Fruit fly (Drosophila melanogaster) whole organism, embryonic: ENCODE results near the gene CG6330.

ENCODE experiments used
- Ada2b ChIP-seq: fragments of 200-800 bp; sonication (Bioruptor generic); IDR thresholded peaks from 2 replicates; pipeline ENCODE4 v1.3.6; 2022; ENCODE audit warnings: missing biosample characterization, missing genetic modification characterization
- Antp ChIP-seq: fragments of 200-800 bp; sonication (Bioruptor generic); optimal IDR thresholded peaks from 3 replicates; lab custom pipeline; 2016; ENCODE audit warnings: missing biosample characterization, missing genetic modification characterization
- Atf-2 ChIP-seq: fragments of 200-800 bp; sonication (Bioruptor generic); optimal IDR thresholded peaks from 2 replicates; lab custom pipeline; 2016; ENCODE audit warnings: missing biosample characterization, missing genetic modification characterization
- Atf3 ChIP-seq: fragments of 200-800 bp; sonication (Bioruptor generic); optimal IDR thresholded peaks from 3 replicates; lab custom pipeline; 2016; ENCODE audit warnings: missing biosample characterization, missing genetic modification characterization
- BtbVII ChIP-seq: fragments of 200-800 bp; sonication (Bioruptor generic); optimal IDR thresholded peaks from 3 replicates; lab custom pipeline; 2017; ENCODE audit warnings: missing biosample characterization, mild to moderate bottlenecking, missing genetic modification characterization
- CG10209 ChIP-seq: fragments of 200-800 bp; sonication (Bioruptor generic); optimal IDR thresholded peaks from 3 replicates; lab custom pipeline; 2017; ENCODE audit warnings: missing biosample characterization, mild to moderate bottlenecking, missing genetic modification characterization, missing genetic modification reagents
- CG10462 ChIP-seq: fragments of 200-800 bp; sonication (Bioruptor generic); optimal IDR thresholded peaks from 2 replicates; lab custom pipeline; 2016; ENCODE audit warnings: missing biosample characterization, missing genetic modification characterization
- CG12155 ChIP-seq: fragments of 200-800 bp; sonication (Bioruptor generic); optimal IDR thresholded peaks from 3 replicates; lab custom pipeline; 2016; ENCODE audit warnings: missing biosample characterization, missing genetic modification characterization
- CG14710 ChIP-seq: fragments of 200-800 bp; sonication (Bioruptor generic); optimal IDR thresholded peaks from 3 replicates; lab custom pipeline; 2019; ENCODE audit warnings: missing biosample characterization, mild to moderate bottlenecking, missing genetic modification characterization, moderate library complexity
- CG15696 ChIP-seq: fragments of 200-800 bp; sonication (Bioruptor generic); optimal IDR thresholded peaks from 2 replicates; lab custom pipeline; 2019; ENCODE audit warnings: missing biosample characterization, mild to moderate bottlenecking, missing genetic modification characterization, moderate library complexity
- CG1603 ChIP-seq: fragments of 200-800 bp; sonication (Bioruptor generic); optimal IDR thresholded peaks from 2 replicates; lab custom pipeline; 2019; ENCODE audit warnings: missing biosample characterization, mild to moderate bottlenecking, missing genetic modification characterization, moderate library complexity
- CG16779 ChIP-seq: fragments of 200-800 bp; sonication (Bioruptor generic); IDR thresholded peaks from 2 replicates; pipeline ENCODE4 v1.3.6; 2022; ENCODE audit warnings: missing biosample characterization, missing genetic modification characterization
- CG17361 ChIP-seq: fragments of 200-800 bp; sonication (Bioruptor generic); IDR thresholded peaks from 3 replicates; pipeline ENCODE4 v1.3.6; 2022; ENCODE audit warnings: missing biosample characterization, missing genetic modification characterization
- CG17385 ChIP-seq: fragments of 200-800 bp; sonication (Bioruptor generic); optimal IDR thresholded peaks from 3 replicates; lab custom pipeline; 2018; ENCODE audit warnings: missing biosample characterization, mild to moderate bottlenecking, missing genetic modification characterization
- CG2129 ChIP-seq: fragments of 200-800 bp; sonication (Bioruptor generic); IDR thresholded peaks from 2 replicates; pipeline ENCODE4 v1.3.6; 2022; ENCODE audit warnings: missing biosample characterization, missing genetic modification characterization; ENCODE audit not compliant: partially characterized antibody
- CG2202 ChIP-seq: fragments of 200-800 bp; sonication (Bioruptor generic); optimal IDR thresholded peaks from 2 replicates; lab custom pipeline; 2018; ENCODE audit warnings: missing biosample characterization, mild to moderate bottlenecking, missing genetic modification characterization
- CG2712 ChIP-seq: fragments of 200-800 bp; optimal IDR thresholded peaks from 3 replicates; lab custom pipeline; 2019; ENCODE audit warnings: missing biosample characterization, mild to moderate bottlenecking, missing genetic modification characterization, moderate library complexity
- CG3163 ChIP-seq: fragments of 200-800 bp; sonication (Bioruptor generic); optimal IDR thresholded peaks from 3 replicates; lab custom pipeline; 2016; ENCODE audit warnings: missing biosample characterization, missing genetic modification characterization
- CG3847 ChIP-seq: fragments of 200-800 bp; sonication (Bioruptor generic); IDR thresholded peaks from 2 replicates; pipeline ENCODE4 v1.3.6; 2022; ENCODE audit warnings: missing biosample characterization, missing genetic modification characterization
- CG4282 ChIP-seq: fragments of 200-800 bp; sonication (Bioruptor generic); optimal IDR thresholded peaks from 2 replicates; lab custom pipeline; 2016; ENCODE audit warnings: missing biosample characterization, missing genetic modification characterization
- CG6254 ChIP-seq: fragments of 200-800 bp; sonication (Bioruptor generic); optimal IDR thresholded peaks from 3 replicates; lab custom pipeline; 2017; ENCODE audit warnings: mild to moderate bottlenecking, missing biosample characterization, missing genetic modification reagents, missing genetic modification characterization
- CG6854 ChIP-seq: fragments of 200-800 bp; sonication (Bioruptor generic); optimal IDR thresholded peaks from 3 replicates; lab custom pipeline; 2017; ENCODE audit warnings: missing biosample characterization, mild to moderate bottlenecking, missing genetic modification characterization
- CG8359 ChIP-seq: fragments of 200-800 bp; sonication (Bioruptor generic); optimal IDR thresholded peaks from 2 replicates; lab custom pipeline; 2017; ENCODE audit warnings: missing biosample characterization, mild to moderate bottlenecking, missing genetic modification characterization, borderline replicate concordance
- CkIIα-i1 ChIP-seq: fragments of 200-800 bp; sonication (Bioruptor generic); IDR thresholded peaks from 2 replicates; pipeline ENCODE4 v1.3.6; 2022; ENCODE audit warnings: missing biosample characterization, missing genetic modification characterization
- D ChIP-seq, 2 experiments: fragments of 200-800 bp in 1 of 2; fragments of >200 bp in 1 of 2; sonication (Bioruptor generic) in 1 of 2; optimal IDR thresholded peaks; 2 replicates in 1 of 2; 3 replicates in 1 of 2; lab custom pipeline; 2017; ENCODE audit warnings: mild to moderate bottlenecking in 1 of 2, missing biosample characterization in 1 of 2, missing genetic modification characterization in 1 of 2, missing genetic modification reagents in 1 of 2
- Dfd ChIP-seq, 2 experiments: fragments of >200 bp; optimal IDR thresholded peaks; 2 replicates each; lab custom pipeline; 2017; ENCODE audit warnings: missing biosample characterization in 2 of 2, missing genetic modification characterization in 2 of 2
- Eip74EF ChIP-seq, 2 experiments: fragments of 200-800 bp in 1 of 2; fragments of >200 bp in 1 of 2; sonication (Bioruptor generic) in 1 of 2; optimal IDR thresholded peaks; 2 replicates each; lab custom pipeline; 2017 to 2019; ENCODE audit warnings: missing biosample characterization in 2 of 2, missing genetic modification characterization in 2 of 2, mild to moderate bottlenecking in 1 of 2, moderate library complexity in 1 of 2
- Fer2 ChIP-seq: fragments of 200-800 bp; sonication (Bioruptor generic); optimal IDR thresholded peaks from 2 replicates; lab custom pipeline; 2018; ENCODE audit warnings: missing biosample characterization, mild to moderate bottlenecking, missing genetic modification characterization, moderate library complexity
- HmgD ChIP-seq: fragments of 200-800 bp; sonication (Bioruptor generic); optimal IDR thresholded peaks from 3 replicates; lab custom pipeline; 2016; ENCODE audit warnings: missing biosample characterization, missing genetic modification characterization
- Lim3 ChIP-seq: fragments of 200-800 bp; sonication (Bioruptor generic); IDR thresholded peaks from 2 replicates; pipeline ENCODE4 v1.3.6; 2022; ENCODE audit warnings: missing biosample characterization, missing genetic modification characterization
- Med ChIP-seq: fragments of 200-800 bp; sonication (Bioruptor generic); peaks from one replicate; lab custom pipeline; 2016; ENCODE audit warnings: missing biosample characterization, missing genetic modification characterization, mild to moderate bottlenecking, inconsistent platforms, moderate library complexity
- ap ChIP-seq: fragments of 200-800 bp; sonication (Bioruptor generic); IDR thresholded peaks from 2 replicates; pipeline ENCODE4 v1.3.6; 2022; ENCODE audit warnings: missing biosample characterization, missing genetic modification characterization
- bcd ChIP-seq: fragments of 200-800 bp; sonication (Bioruptor generic); optimal IDR thresholded peaks from 2 replicates; lab custom pipeline; 2017; ENCODE audit warnings: missing biosample characterization, mild to moderate bottlenecking, missing genetic modification characterization
- crc ChIP-seq: fragments of 200-800 bp; sonication (Bioruptor generic); optimal IDR thresholded peaks from 2 replicates; lab custom pipeline; 2016; ENCODE audit warnings: missing biosample characterization, missing genetic modification characterization
- dmrt99B ChIP-seq: fragments of 200-800 bp; sonication (Bioruptor generic); optimal IDR thresholded peaks from 2 replicates; lab custom pipeline; 2018; ENCODE audit warnings: missing biosample characterization, mild to moderate bottlenecking, missing genetic modification characterization, moderate library complexity
- dysf ChIP-seq: fragments of 200-800 bp; sonication (Bioruptor generic); IDR thresholded peaks from 3 replicates; pipeline ENCODE4 v1.3.6; 2022; ENCODE audit warnings: missing biosample characterization, missing genetic modification characterization
- fu2 ChIP-seq: fragments of 200-800 bp; sonication (Bioruptor generic); optimal IDR thresholded peaks from 2 replicates; lab custom pipeline; 2016; ENCODE audit warnings: missing biosample characterization, missing genetic modification characterization
- gce ChIP-seq: fragments of 200-800 bp; sonication (Bioruptor generic); IDR thresholded peaks from 3 replicates; pipeline ENCODE4 v1.3.6; 2022; ENCODE audit warnings: missing biosample characterization, missing genetic modification characterization
- grau ChIP-seq: fragments of 200-800 bp; optimal IDR thresholded peaks from 3 replicates; lab custom pipeline; 2019; ENCODE audit warnings: missing biosample characterization, mild to moderate bottlenecking, missing genetic modification characterization, moderate library complexity
- ham ChIP-seq: fragments of 200-800 bp; sonication (Bioruptor generic); IDR thresholded peaks from 2 replicates; pipeline ENCODE4 v1.3.6; 2022; ENCODE audit warnings: missing biosample characterization, missing genetic modification characterization
- jing ChIP-seq: fragments of 200-800 bp; sonication (Bioruptor generic); optimal IDR thresholded peaks from 2 replicates; lab custom pipeline; 2018; ENCODE audit warnings: missing biosample characterization, mild to moderate bottlenecking, missing genetic modification characterization
- kah ChIP-seq: fragments of 200-800 bp; sonication (Bioruptor generic); optimal IDR thresholded peaks from 2 replicates; lab custom pipeline; 2018; ENCODE audit warnings: missing biosample characterization, mild to moderate bottlenecking, missing genetic modification characterization
- org-1 ChIP-seq: fragments of 200-800 bp; sonication (Bioruptor generic); optimal IDR thresholded peaks from 2 replicates; lab custom pipeline; 2017; ENCODE audit warnings: missing biosample characterization, missing genetic modification characterization
- sima ChIP-seq: fragments of 200-800 bp; sonication (Bioruptor generic); optimal IDR thresholded peaks from 2 replicates; lab custom pipeline; 2016; ENCODE audit warnings: missing biosample characterization, missing genetic modification characterization
- slbo ChIP-seq: fragments of 200-800 bp; sonication (Bioruptor generic); IDR thresholded peaks from 2 replicates; pipeline ENCODE4 v1.3.6; 2022; ENCODE audit warnings: missing biosample characterization, missing genetic modification characterization
- sqz ChIP-seq: fragments of 200-800 bp; sonication (Bioruptor generic); optimal IDR thresholded peaks from 3 replicates; lab custom pipeline; 2018; ENCODE audit warnings: missing biosample characterization, mild to moderate bottlenecking, missing genetic modification characterization
- stc ChIP-seq: fragments of 200-800 bp; sonication (Bioruptor generic); IDR thresholded peaks from 2 replicates; pipeline ENCODE4 v1.3.6; 2022; ENCODE audit warnings: missing biosample characterization, missing genetic modification characterization
- tgo ChIP-seq: fragments of 200-800 bp; sonication (Bioruptor generic); IDR thresholded peaks from 3 replicates; pipeline ENCODE4 v1.3.6; 2022; ENCODE audit warnings: missing biosample characterization, missing genetic modification characterization
- tio ChIP-seq: fragments of 200-800 bp; sonication (Bioruptor generic); optimal IDR thresholded peaks from 2 replicates; lab custom pipeline; 2017; ENCODE audit warnings: missing biosample characterization, missing genetic modification characterization, inconsistent platforms
- ttk ChIP-seq: fragments of 200-800 bp; sonication (Bioruptor generic); IDR thresholded peaks from 2 replicates; pipeline ENCODE4 v2.1.2; 2022; ENCODE audit warnings: missing biosample characterization, missing genetic modification characterization

Gene CG6330

dm6 chr3R:26963747-26964174 is 5.5 kb upstream of the CG6330 start (continued):
- TF ChIP-seq CG2129 (GFP tag; lab: Robert Waterston, UW) (no peak), CG3163 (no peak), CG6854 (GFP tag; lab: Kevin White, UChicago) (peak; percentile 53), bcd (GFP tag; lab: Kevin White, UChicago) (peak; percentile 76), CG10462 (GFP tag; lab: Kevin White, UChicago) (no peak), Antp (peak; percentile 30), CG17361 (GFP tag; lab: Robert Waterston, UW) (peak; percentile 84), CG2712 (peak; percentile 70), D (optimal IDR thresholded peaks at IDR 0.05; lab: Kevin White, UChicago) (no peak), D (GFP tag; optimal IDR thresholded peaks at IDR 0.05; lab: Kevin White, UChicago) (peak; percentile 82), gce (GFP tag; lab: Robert Waterston, UW) (no peak; the same call in 2 of the 3 replicates), BtbVII (GFP tag; lab: Kevin White, UChicago) (peak; percentile 78), stc (peak; percentile 38; the same call in 1 of the 2 replicates), dysf (GFP tag; lab: Robert Waterston, UW) (peak; percentile 74), crc (peak; percentile 61), CG10209 (GFP tag; lab: Kevin White, UChicago) (peak; percentile 35), ham (GFP tag; lab: Robert Waterston, UW) (no peak), CkIIα-i1 (GFP tag; lab: Robert Waterston, UW) (no peak), Lim3 (no peak), HmgD (GFP tag; lab: Kevin White, UChicago) (no peak), tio (peak; percentile 45), dmrt99B (tag; lab: Kevin White, UChicago) (peak; percentile 76), Med (GFP tag; lab: Kevin White, UChicago) (peak; percentile 97), CG3847 (0 out of 2 replicates have a peak, but pooled peaks have one; percentile 30), org-1 (GFP tag; lab: Kevin White, UChicago) (peak; percentile 50), jing (peak; percentile 0), kah (GFP tag; lab: Kevin White, UChicago) (peak; percentile 56), CG16779 (GFP tag; lab: Robert Waterston, UW) (0 out of 2 replicates have a peak, but pooled peaks have one; percentile 19), CG12155 (GFP tag; lab: Kevin White, UChicago) (peak; percentile 15), CG14710 (peak; percentile 77), fu2 (GFP tag; lab: Kevin White, UChicago) (peak; percentile 32), ap (no peak), sqz (GFP tag; lab: Kevin White, UChicago) (peak; percentile 42), CG6254 (GFP tag; lab: Kevin White, UChicago) (peak; percentile 71), CG17385 (peak; percentile 33), Eip74EF (GFP tag; optimal IDR thresholded peaks at IDR 0.05; lab: Kevin White, UChicago) (peak in 1 of 2 experiments; percentile 68), ttk (peak; percentile 14; the same call in 1 of the 2 replicates), CG4282 (no peak), Atf3 (GFP tag; lab: Kevin White, UChicago) (no peak), slbo (GFP tag; lab: Robert Waterston, UW) (peak; percentile 45; the same call in 1 of the 2 replicates), grau (tag; lab: Kevin White, UChicago) (peak; percentile 59), Dfd (GFP tag; optimal IDR thresholded peaks at IDR 0.05; lab: Kevin White, UChicago) (no peak), CG15696 (peak; percentile 86), Ada2b (peak; percentile 53; the same call in 1 of the 2 replicates), CG2202 (tag; lab: Kevin White, UChicago) (no peak), CG1603 (tag; lab: Kevin White, UChicago) (peak; percentile 65), tgo (GFP tag; lab: Robert Waterston, UW) (peak; percentile 50; the same call in 1 of the 3 replicates), sima (GFP tag; lab: Kevin White, UChicago) (peak; percentile 66), CG8359 (no peak), Atf-2 (peak; percentile 3), Fer2 (peak; percentile 2)
